Worm (Caenorhabditis elegans) whole organism, midembryonic: ENCODE data around the gene F20B6.5.
A peak's percentile ranks its signal among the peaks of the same experiment; 100 is the strongest.
"Not testable (repeated sequence)": the region's sequence is repeated elsewhere in the genome, so short reads cannot be mapped to it uniquely, and the experiment has no call there.

Experiments used
- T22C8.4 ChIP-seq: fragments of 200-800 bp; sonication (Bioruptor generic); IDR thresholded peaks from 2 replicates; pipeline ENCODE4 v1.3.6; 2022; ENCODE audit warnings: missing genetic modification characterization, missing compliant biosample characterization
- cog-1 ChIP-seq: sonication (generic microtip); optimal IDR thresholded peaks from 2 replicates; lab custom pipeline; 2016; ENCODE audit warnings: missing genetic modification characterization, missing compliant biosample characterization
- flt-1 ChIP-seq: fragments of 200-800 bp; sonication (Bioruptor generic); IDR thresholded peaks from 2 replicates; pipeline ENCODE4 v1.3.6; 2022; ENCODE audit warnings: missing genetic modification characterization, missing compliant biosample characterization
- klf-2 ChIP-seq: fragments of 200-800 bp; sonication (Bioruptor generic); conservative IDR thresholded peaks from 2 replicates; pipeline ENCODE4 v1.3.6; 2022; ENCODE audit warnings: missing genetic modification reagents, missing genetic modification characterization, missing compliant biosample characterization
- med-1 ChIP-seq: sonication (generic microtip); optimal IDR thresholded peaks from 2 replicates; lab custom pipeline; 2017; ENCODE audit warnings: missing genetic modification characterization, mild to moderate bottlenecking, missing compliant biosample characterization, antibody characterized with exemption, missing genetic modification reagents; ENCODE audit not compliant: insufficient read depth
- ref-1 ChIP-seq: fragments of 200-800 bp; sonication (Bioruptor generic); conservative IDR thresholded peaks from 2 replicates; pipeline ENCODE4 v1.3.6; 2022; ENCODE audit warnings: missing genetic modification reagents, missing genetic modification characterization, missing compliant biosample characterization
- tab-1 ChIP-seq: fragments of 200-800 bp; sonication (Bioruptor generic); IDR thresholded peaks from 2 replicates; pipeline ENCODE4 v1.3.6; 2022; ENCODE audit warnings: missing genetic modification characterization, missing compliant biosample characterization
- ztf-23 ChIP-seq: fragments of 200-800 bp; sonication (Bioruptor generic); IDR thresholded peaks from 2 replicates; pipeline ENCODE4 v1.3.6; 2022; ENCODE audit warnings: missing genetic modification reagents, missing genetic modification characterization, missing compliant biosample characterization
- ztf-29 ChIP-seq: fragments of 200-800 bp; sonication (Bioruptor generic); IDR thresholded peaks from 2 replicates; pipeline ENCODE4 v1.3.6; 2022; ENCODE audit warnings: missing genetic modification reagents, missing genetic modification characterization, missing compliant biosample characterization

Gene F20B6.5

ce11 chrX:4202114-4202513 is 2.4 kb upstream of the F20B6.5 start, which contains the start of gene F20B6.6:
Gene F20B6.6, minus strand, starts transcription at chrX:4202214.
- TF ChIP-seq med-1 (GFP tag; lab: Kevin White, UChicago); klf-2 (GFP tag; lab: Robert Waterston, UW); cog-1 (tag; lab: Kevin White, UChicago): not testable (repeated sequence)

ce11 chrX:4196431-4196830 is 3.3 kb downstream of the F20B6.5 start, which contains the start of gene F20B6.4:
Gene F20B6.4, minus strand, starts transcription at chrX:4196531.
- TF ChIP-seq tab-1 (GFP tag; lab: Robert Waterston, UW) = no peak
- no peak for TF ChIP-seq flt-1
- no peak for TF ChIP-seq klf-2 (GFP tag; lab: Robert Waterston, UW)
- no peak for TF ChIP-seq ztf-29

ce11 chrX:4193080-4193479 is 6.6 kb downstream of the F20B6.5 start:
- no peak for TF ChIP-seq ztf-29

- TF ChIP-seq T22C8.4 (no peak), tab-1 (GFP tag; lab: Robert Waterston, UW) (no peak), cog-1 (tag; lab: Kevin White, UChicago) (no peak), klf-2 (GFP tag; lab: Robert Waterston, UW) (no peak), ztf-29 (no peak), med-1 (GFP tag; lab: Kevin White, UChicago) (no peak)
Measured at ce11 chrX:4192235-4192634, 7.5 kb downstream of the F20B6.5 start.

- TF ChIP-seq klf-2 (GFP tag; lab: Robert Waterston, UW) = no peak
- no peak for TF ChIP-seq flt-1
- TF ChIP-seq ztf-23 = no peak
- TF ChIP-seq cog-1 (tag; lab: Kevin White, UChicago) = peak; percentile 67
Measured at ce11 chrX:4190537-4191144, 9.1 kb downstream of the F20B6.5 start, which contains the start of gene vha-12. Gene vha-12, plus strand, starts transcription at chrX:4191094.

- no peak for TF ChIP-seq med-1 (GFP tag; lab: Kevin White, UChicago)
- TF ChIP-seq tab-1 (GFP tag; lab: Robert Waterston, UW) = no peak
- no peak for TF ChIP-seq flt-1
- TF ChIP-seq klf-2 (GFP tag; lab: Robert Waterston, UW) = no peak
- TF ChIP-seq ztf-29 = no peak
- TF ChIP-seq ref-1 (GFP tag; lab: Robert Waterston, UW) = no peak
- no peak for TF ChIP-seq ztf-23
Measured at ce11 chrX:4186656-4187055, 13.1 kb downstream of the F20B6.5 start, which contains the start of gene mrp-6. Gene mrp-6, minus strand, starts transcription at chrX:4186756.

ce11 chrX:4177394-4177793 is 22.3 kb downstream of the F20B6.5 start, which contains the start of gene ZK470.6:
Gene ZK470.6, minus strand, starts transcription at chrX:4177494.
- no peak for TF ChIP-seq ref-1 (GFP tag; lab: Robert Waterston, UW)

ce11 chrX:4167150-4167549 is 32.6 kb downstream of the F20B6.5 start, which contains the start of gene ZK470.14:
Gene ZK470.14, plus strand, starts transcription at chrX:4167450.
- no peak for TF ChIP-seq flt-1
- TF ChIP-seq klf-2 (GFP tag; lab: Robert Waterston, UW) = no peak
- TF ChIP-seq ztf-29 = no peak
- no peak for TF ChIP-seq ztf-23
- no peak for TF ChIP-seq tab-1 (GFP tag; lab: Robert Waterston, UW)
- TF ChIP-seq med-1 (GFP tag; lab: Kevin White, UChicago) = no peak
- TF ChIP-seq cog-1 (tag; lab: Kevin White, UChicago) = no peak
- no peak for TF ChIP-seq ref-1 (GFP tag; lab: Robert Waterston, UW)
- TF ChIP-seq T22C8.4 = no peak

ce11 chrX:4163391-4163790 is 36.3 kb downstream of the F20B6.5 start, which contains the start of gene ZK470.1:
Gene ZK470.1, plus strand, starts transcription at chrX:4163691.
- no peak for TF ChIP-seq klf-2 (GFP tag; lab: Robert Waterston, UW)
- no peak for TF ChIP-seq T22C8.4
- no peak for TF ChIP-seq ref-1 (GFP tag; lab: Robert Waterston, UW)
- TF ChIP-seq med-1 (GFP tag; lab: Kevin White, UChicago) = no peak
- no peak for TF ChIP-seq flt-1
- TF ChIP-seq ztf-29 = no peak
- no peak for TF ChIP-seq cog-1 (tag; lab: Kevin White, UChicago)

- TF ChIP-seq tab-1 (GFP tag; lab: Robert Waterston, UW) (no peak), T22C8.4 (no peak), ztf-23 (no peak), med-1 (GFP tag; lab: Kevin White, UChicago) (no peak), klf-2 (GFP tag; lab: Robert Waterston, UW) (no peak), ref-1 (GFP tag; lab: Robert Waterston, UW) (no peak), flt-1 (no peak), ztf-29 (no peak), cog-1 (tag; lab: Kevin White, UChicago) (no peak)
Measured at ce11 chrX:4161938-4162337, 37.8 kb downstream of the F20B6.5 start.

- TF ChIP-seq T22C8.4 (no peak), flt-1 (no peak), ztf-29 (no peak), ref-1 (GFP tag; lab: Robert Waterston, UW) (no peak)
Measured at ce11 chrX:4159929-4160328, 39.8 kb downstream of the F20B6.5 start.
